Fruit fly (Drosophila melanogaster): ENCODE results near the gene jumu.
A peak's percentile ranks its signal among the peaks of the same experiment; 100 is the strongest.

The jumu gene

dm6 chr3R:10388128-10389026, 38.4 kb downstream of the jumu start, which contains the start of gene cwo (continued):
- TF ChIP-seq CG13296 (GFP tag; optimal IDR thresholded peaks at IDR 0.05) (peak; percentile 31), Xrp1 (GFP tag; IDR thresholded peaks at IDR 0.05) (no peak), CG1832 (GFP tag; optimal IDR thresholded peaks at IDR 0.05) (no peak), grn (GFP tag; optimal IDR thresholded peaks at IDR 0.05) (peak; percentile 85), eyg (GFP tag; optimal IDR thresholded peaks at IDR 0.05) (peak; percentile 27), CG12071 (GFP tag; optimal IDR thresholded peaks at IDR 0.05) (peak; percentile 47), CG12659 (GFP tag; optimal IDR thresholded peaks at IDR 0.05) (peak; percentile 11), chif (GFP tag; optimal IDR thresholded peaks at IDR 0.05) (no peak), CG12769 (tag; optimal IDR thresholded peaks at IDR 0.05) (peak; percentile 82), nmo (GFP tag; optimal IDR thresholded peaks at IDR 0.05) (no peak), lbe (GFP tag; optimal IDR thresholded peaks at IDR 0.05) (peak; percentile 54), dimm (GFP tag; IDR thresholded peaks at IDR 0.05) (no peak), sisA (GFP tag; IDR thresholded peaks at IDR 0.05) (no peak), CG1233 (GFP tag; optimal IDR thresholded peaks at IDR 0.05) (no peak), Dek (tag; optimal IDR thresholded peaks at IDR 0.05) (peak; percentile 4), chn (GFP tag; optimal IDR thresholded peaks at IDR 0.05) (no peak), CG15601 (tag; optimal IDR thresholded peaks at IDR 0.05) (peak; percentile 63), CG33557 (GFP tag; optimal IDR thresholded peaks at IDR 0.05) (peak; percentile 39), CG32767 (GFP tag; IDR thresholded peaks at IDR 0.05) (no peak), CG2202 (tag; optimal IDR thresholded peaks at IDR 0.05) (peak; percentile 66), Gug (GFP tag; IDR thresholded peaks at IDR 0.05) (peak; percentile 36; the same call in 1 of the 4 replicates), CG3838 (GFP tag; optimal IDR thresholded peaks at IDR 0.05) (no peak), Pdp1 (GFP tag; optimal IDR thresholded peaks at IDR 0.05) (peak in 1 of 2 experiments; percentile 49), CG11247 (GFP tag; IDR thresholded peaks at IDR 0.05) (no peak), pzg (GFP tag; optimal IDR thresholded peaks at IDR 0.05) (no peak), CG10366 (GFP tag; IDR thresholded peaks at IDR 0.05) (no peak), MTF-1 (GFP tag; optimal IDR thresholded peaks at IDR 0.05; ENCODE audit: borderline replicate concordance) (peak; percentile 48), CG11695 (GFP tag; IDR thresholded peaks at IDR 0.05) (no peak), da (GFP tag; optimal IDR thresholded peaks at IDR 0.05) (peak; percentile 13), HLH3B (GFP tag; IDR thresholded peaks at IDR 0.05) (no peak), her (GFP tag; optimal IDR thresholded peaks at IDR 0.05) (no peak), CG3281 (GFP tag; optimal IDR thresholded peaks at IDR 0.05) (no peak), CG4404 (GFP tag; IDR thresholded peaks at IDR 0.05) (no peak), sd (tag; optimal IDR thresholded peaks at IDR 0.05) (peak; percentile 61), chm (GFP tag; IDR thresholded peaks at IDR 0.05) (no peak), CG30403 (GFP tag; optimal IDR thresholded peaks at IDR 0.05) (no peak), Oli (tag; optimal IDR thresholded peaks at IDR 0.05) (no peak), CG18599 (GFP tag; optimal IDR thresholded peaks at IDR 0.05) (peak; percentile 22), stwl (tag; optimal IDR thresholded peaks at IDR 0.05) (no peak), abd-A (tag; optimal IDR thresholded peaks at IDR 0.05) (peak; percentile 78), Myb (GFP tag; optimal IDR thresholded peaks at IDR 0.05) (peak; percentile 10), ERR (GFP tag; optimal IDR thresholded peaks at IDR 0.05) (peak; percentile 2), CG7357 (GFP tag; IDR thresholded peaks at IDR 0.05) (no peak), YL-1 (GFP tag; optimal IDR thresholded peaks at IDR 0.05) (no peak), CG13894 (tag; optimal IDR thresholded peaks at IDR 0.05) (peak; percentile 78), CG11398 (GFP tag; optimal IDR thresholded peaks at IDR 0.05) (peak; percentile 29), CG6683 (GFP tag; optimal IDR thresholded peaks at IDR 0.05) (no peak), Poxn (GFP tag; IDR thresholded peaks at IDR 0.05) (no peak), Bgb (GFP tag; IDR thresholded peaks at IDR 0.05; ENCODE audit: partially characterized antibody) (no peak)
